Worm (Caenorhabditis elegans) whole organism, late embryonic: Measurements from ENCODE around the gene mau-8.

ENCODE experiments used
- C38D4.7 ChIP-seq: fragments of 200-800 bp; sonication (Bioruptor generic); optimal IDR thresholded peaks from 2 replicates; lab custom pipeline; 2018; ENCODE audit warnings: mild to moderate bottlenecking, missing genetic modification characterization, moderate library complexity, missing compliant biosample characterization
- F13H6.1 ChIP-seq: sonication (generic microtip); optimal IDR thresholded peaks from 2 replicates; lab custom pipeline; 2016; ENCODE audit warnings: missing genetic modification characterization, missing compliant biosample characterization
- K02D7.2 ChIP-seq: sonication (generic microtip); optimal IDR thresholded peaks from 2 replicates; lab custom pipeline; 2017; ENCODE audit warnings: mild to moderate bottlenecking, missing genetic modification characterization, missing compliant biosample characterization
- K09A11.1 ChIP-seq: sonication (generic microtip); optimal IDR thresholded peaks from 2 replicates; lab custom pipeline; 2017; ENCODE audit warnings: antibody characterized with exemption, mild to moderate bottlenecking, missing genetic modification characterization, missing compliant biosample characterization; ENCODE audit not compliant: insufficient read depth
- Y22D7AL.16 ChIP-seq: sonication (generic microtip); optimal IDR thresholded peaks from 2 replicates; lab custom pipeline; 2016; ENCODE audit warnings: missing genetic modification characterization, missing compliant biosample characterization
- ahr-1 ChIP-seq: sonication (generic microtip); optimal IDR thresholded peaks from 2 replicates; lab custom pipeline; 2016; ENCODE audit warnings: missing genetic modification characterization, missing compliant biosample characterization
- ama-1 ChIP-seq: fragments of 150-350 bp; optimal IDR thresholded peaks from 2 replicates; lab custom pipeline; 2014
- ceh-18 ChIP-seq: sonication (generic microtip); optimal IDR thresholded peaks from 2 replicates; lab custom pipeline; 2016; ENCODE audit warnings: missing genetic modification characterization, missing compliant biosample characterization
- ceh-2 ChIP-seq: sonication (generic microtip); optimal IDR thresholded peaks from 2 replicates; lab custom pipeline; 2016; ENCODE audit warnings: missing genotype, missing genetic modification characterization, missing compliant biosample characterization
- ceh-22 ChIP-seq: sonication (generic microtip); optimal IDR thresholded peaks from 2 replicates; lab custom pipeline; 2017; ENCODE audit warnings: missing biosample characterization, missing genetic modification characterization
- ceh-24 ChIP-seq: sonication (generic microtip); optimal IDR thresholded peaks from 2 replicates; lab custom pipeline; 2016; ENCODE audit warnings: mild to moderate bottlenecking, missing genetic modification characterization, missing compliant biosample characterization
- ceh-30 ChIP-seq: fragments of 150-350 bp; optimal IDR thresholded peaks from 2 replicates; lab custom pipeline; 2014; ENCODE audit warnings: missing biosample characterization, missing genetic modification characterization
- ceh-31 ChIP-seq: sonication (generic microtip); optimal IDR thresholded peaks from 2 replicates; lab custom pipeline; 2016; ENCODE audit warnings: missing genetic modification characterization, missing compliant biosample characterization
- ceh-34 ChIP-seq: sonication (generic microtip); optimal IDR thresholded peaks from 2 replicates; lab custom pipeline; 2016; ENCODE audit warnings: mild to moderate bottlenecking, missing genetic modification characterization, missing compliant biosample characterization
- ceh-48 ChIP-seq: sonication (generic microtip); optimal IDR thresholded peaks from 2 replicates; lab custom pipeline; 2016; ENCODE audit warnings: missing genetic modification characterization, inconsistent platforms, missing compliant biosample characterization
- ceh-6 ChIP-seq: fragments of 200-800 bp; sonication (Bioruptor generic); optimal IDR thresholded peaks from 2 replicates; lab custom pipeline; 2018; ENCODE audit warnings: mild to moderate bottlenecking, missing genetic modification characterization, missing compliant biosample characterization
- dve-1 ChIP-seq: sonication (generic microtip); optimal IDR thresholded peaks from 2 replicates; lab custom pipeline; 2017; ENCODE audit warnings: antibody characterized with exemption, mild to moderate bottlenecking, missing genetic modification characterization, missing compliant biosample characterization
- elt-2 ChIP-seq: sonication (generic microtip); optimal IDR thresholded peaks from 2 replicates; lab custom pipeline; 2016; ENCODE audit warnings: missing genetic modification reagents, missing genetic modification characterization, missing compliant biosample characterization
- elt-4 ChIP-seq: sonication (generic microtip); optimal IDR thresholded peaks from 2 replicates; lab custom pipeline; 2016; ENCODE audit warnings: missing genetic modification characterization, missing compliant biosample characterization
- ets-4 ChIP-seq: sonication (generic microtip); optimal IDR thresholded peaks from 2 replicates; lab custom pipeline; 2016; ENCODE audit warnings: missing genetic modification characterization, missing compliant biosample characterization
- fax-1 ChIP-seq: sonication (generic microtip); optimal IDR thresholded peaks from 2 replicates; lab custom pipeline; 2016; ENCODE audit warnings: missing genotype, missing genetic modification characterization, missing compliant biosample characterization
- fkh-6 ChIP-seq: sonication (generic microtip); optimal IDR thresholded peaks from 2 replicates; lab custom pipeline; 2016; ENCODE audit warnings: missing genetic modification characterization, missing compliant biosample characterization
- gmeb-2 ChIP-seq: sonication (generic microtip); optimal IDR thresholded peaks from 2 replicates; lab custom pipeline; 2016; ENCODE audit warnings: missing genetic modification characterization, inconsistent platforms, missing compliant biosample characterization
- hlh-15 ChIP-seq: sonication (generic microtip); optimal IDR thresholded peaks from 2 replicates; lab custom pipeline; 2016; ENCODE audit warnings: missing genetic modification characterization, missing compliant biosample characterization
- hlh-8 ChIP-seq: sonication (generic microtip); optimal IDR thresholded peaks from 2 replicates; lab custom pipeline; 2016; ENCODE audit warnings: missing genotype, missing genetic modification characterization, missing compliant biosample characterization
- lim-6 ChIP-seq: sonication (generic microtip); optimal IDR thresholded peaks from 2 replicates; lab custom pipeline; 2016; ENCODE audit warnings: missing genetic modification characterization, missing compliant biosample characterization
- lin-11 ChIP-seq: fragments of 200-800 bp; sonication (Bioruptor generic); optimal IDR thresholded peaks from 2 replicates; lab custom pipeline; 2018; ENCODE audit warnings: mild to moderate bottlenecking, missing genetic modification characterization, missing compliant biosample characterization
- madf-2 ChIP-seq: sonication (generic microtip); optimal IDR thresholded peaks from 2 replicates; lab custom pipeline; 2017; ENCODE audit warnings: missing genetic modification characterization, missing compliant biosample characterization
- mec-3 ChIP-seq: sonication (generic microtip); optimal IDR thresholded peaks from 2 replicates; lab custom pipeline; 2016; ENCODE audit warnings: borderline replicate concordance, missing genetic modification characterization, missing compliant biosample characterization
- nfya-1 ChIP-seq: sonication (generic microtip); optimal IDR thresholded peaks from 2 replicates; lab custom pipeline; 2017; ENCODE audit warnings: missing genetic modification characterization, mild to moderate bottlenecking, missing compliant biosample characterization, antibody characterized with exemption, moderate library complexity
- nhr-11 ChIP-seq: fragments of 150-350 bp; optimal IDR thresholded peaks from 2 replicates; lab custom pipeline; 2014; ENCODE audit warnings: missing biosample characterization, missing genetic modification characterization
- npax-4 ChIP-seq: sonication (generic microtip); optimal IDR thresholded peaks from 2 replicates; lab custom pipeline; 2016; ENCODE audit warnings: missing genetic modification characterization, missing compliant biosample characterization
- odd-2 ChIP-seq: sonication (generic microtip); optimal IDR thresholded peaks from 2 replicates; lab custom pipeline; 2017; ENCODE audit warnings: antibody characterized with exemption, mild to moderate bottlenecking, missing genetic modification characterization, missing compliant biosample characterization
- pag-3 ChIP-seq: sonication (generic microtip); optimal IDR thresholded peaks from 2 replicates; lab custom pipeline; 2016; ENCODE audit warnings: missing compliant biosample characterization, missing genetic modification characterization, borderline replicate concordance
- pat-9 ChIP-seq: fragments of 200-800 bp; sonication (Bioruptor generic); optimal IDR thresholded peaks from 2 replicates; lab custom pipeline; 2018; ENCODE audit warnings: mild to moderate bottlenecking, missing genetic modification characterization, moderate library complexity, missing compliant biosample characterization
- pax-1 ChIP-seq: fragments of 150-350 bp; optimal IDR thresholded peaks from 2 replicates; lab custom pipeline; 2014; ENCODE audit warnings: missing biosample characterization, missing genetic modification characterization
- pha-2 ChIP-seq: sonication (generic microtip); optimal IDR thresholded peaks from 2 replicates; lab custom pipeline; 2017; ENCODE audit warnings: mild to moderate bottlenecking, missing genetic modification characterization, missing compliant biosample characterization
- pha-4 ChIP-seq: fragments of 150-350 bp; optimal IDR thresholded peaks from 2 replicates; lab custom pipeline; 2018; ENCODE audit warnings: missing biosample characterization, missing genetic modification reagents, missing genetic modification characterization
- pqm-1 ChIP-seq: sonication (generic microtip); optimal IDR thresholded peaks from 2 replicates; lab custom pipeline; 2016; ENCODE audit warnings: missing genetic modification characterization, missing compliant biosample characterization
- sox-4 ChIP-seq: sonication (generic microtip); optimal IDR thresholded peaks from 2 replicates; lab custom pipeline; 2017; ENCODE audit warnings: mild to moderate bottlenecking, missing genetic modification characterization, inconsistent platforms, missing compliant biosample characterization
- syd-9 ChIP-seq: sonication (generic microtip); optimal IDR thresholded peaks from 2 replicates; lab custom pipeline; 2016; ENCODE audit warnings: mild to moderate bottlenecking, missing genetic modification characterization, moderate library complexity, missing compliant biosample characterization
- tbx-2 ChIP-seq: sonication (generic microtip); optimal IDR thresholded peaks from 2 replicates; lab custom pipeline; 2016; ENCODE audit warnings: missing genetic modification characterization, missing compliant biosample characterization
- ttx-3 ChIP-seq: sonication (generic microtip); optimal IDR thresholded peaks from 2 replicates; lab custom pipeline; 2016; ENCODE audit warnings: missing genetic modification reagents, missing genetic modification characterization, missing compliant biosample characterization
- unc-3 ChIP-seq, 2 experiments: fragments of 200-800 bp in 1 of 2; sonication (Bioruptor generic) in 1 of 2; sonication (generic microtip) in 1 of 2; conservative IDR thresholded peaks in 1 of 2; optimal IDR thresholded peaks in 1 of 2; 2 replicates each; pipeline versions ENCODE4 v1.3.6 to Lab custom; 2016 to 2022; ENCODE audit warnings: missing compliant biosample characterization in 2 of 2, missing genetic modification characterization in 2 of 2, missing genetic modification reagents in 1 of 2
- unc-42 ChIP-seq: sonication (generic microtip); optimal IDR thresholded peaks from 2 replicates; lab custom pipeline; 2016; ENCODE audit warnings: missing genotype, missing genetic modification characterization, missing compliant biosample characterization
- unc-55 ChIP-seq: sonication (generic microtip); optimal IDR thresholded peaks from 2 replicates; lab custom pipeline; 2017; ENCODE audit warnings: missing biosample characterization, missing genetic modification reagents, missing genetic modification characterization
- ztf-16 ChIP-seq: sonication (generic microtip); optimal IDR thresholded peaks from 2 replicates; lab custom pipeline; 2017; ENCODE audit warnings: missing genetic modification characterization, missing compliant biosample characterization

mau-8 gene

ce11 chrIV:13381823-13382222 lies 4.0 kb downstream of the mau-8 start, which contains the start of gene emc-3:
emc-3 (minus strand) TSS chrIV:13381923.
- TF ChIP-seq sox-4 (tag; lab: Kevin White, UChicago) (no peak), hlh-15 (tag; lab: Kevin White, UChicago) (no peak)
- TF ChIP-seq, all 69 proteins: peak for 0

- TF ChIP-seq unc-42 (tag; lab: Kevin White, UChicago) (peak; percentile 71), ceh-31 (peak; percentile 28), ceh-48 (peak; percentile 72), ahr-1 (tag; lab: Kevin White, UChicago) (no peak)
These were observed 6.1 kb downstream of the mau-8 start, which contains the start of gene rab-19 for ce11 chrIV:13383763-13384436. rab-19 (minus strand) TSS chrIV:13384386.

- peak; percentile 60 for TF ChIP-seq hlh-8
- peak; percentile 64 for TF ChIP-seq dve-1 (tag; lab: Kevin White, UChicago)
- peak; percentile 63 for TF ChIP-seq ttx-3
- TF ChIP-seq Y22D7AL.16 (tag; lab: Kevin White, UChicago) = no peak
- no peak for TF ChIP-seq ceh-22 (tag; lab: Kevin White, UChicago)
- TF ChIP-seq pat-9 (tag; lab: Kevin White, UChicago) = peak; percentile 67
- TF ChIP-seq ceh-6 (GFP tag; lab: Kevin White, UChicago) = peak; percentile 58
- TF ChIP-seq tbx-2 (tag; lab: Kevin White, UChicago) = peak; percentile 67
- TF ChIP-seq lin-11 (tag; lab: Kevin White, UChicago) = peak; percentile 33
- TF ChIP-seq ahr-1 (tag; lab: Kevin White, UChicago) = peak; percentile 36
- TF ChIP-seq npax-4 (tag; lab: Kevin White, UChicago) = peak; percentile 35
- TF ChIP-seq ceh-2 (tag; lab: Kevin White, UChicago) = peak; percentile 39
- TF ChIP-seq pha-4 (tag; lab: Kevin White, UChicago) = no peak
- TF ChIP-seq odd-2 (tag; lab: Kevin White, UChicago) = peak; percentile 25
- no peak for TF ChIP-seq mec-3 (tag; lab: Kevin White, UChicago)
- TF ChIP-seq ztf-16 (tag; lab: Kevin White, UChicago) = peak; percentile 61
- peak; percentile 80 for TF ChIP-seq elt-2 (tag; lab: Kevin White, UChicago)
- TF ChIP-seq lim-6 (tag; lab: Kevin White, UChicago) = no peak
- TF ChIP-seq unc-55 = peak; percentile 4
- TF ChIP-seq ceh-30 = no peak
- peak; percentile 84 for TF ChIP-seq nfya-1
- peak; percentile 67 for TF ChIP-seq ceh-34 (tag; lab: Kevin White, UChicago)
- peak; percentile 46 for TF ChIP-seq ceh-18 (tag; lab: Kevin White, UChicago)
- peak; percentile 24 for TF ChIP-seq pax-1 (tag; lab: Kevin White, UChicago)
- TF ChIP-seq C38D4.7 = peak; percentile 57
- TF ChIP-seq unc-3 (GFP tag; conservative IDR thresholded peaks at IDR 0.05; lab: Robert Waterston, UW) = peak; percentile 70; the same call in 1 of the 2 replicates
- TF ChIP-seq unc-3 (tag; optimal IDR thresholded peaks at IDR 0.05; lab: Kevin White, UChicago) = peak; percentile 68
- TF ChIP-seq nhr-11 (tag; lab: Kevin White, UChicago) = no peak
- peak; percentile 89 for TF ChIP-seq unc-42 (tag; lab: Kevin White, UChicago)
- peak; percentile 49 for TF ChIP-seq gmeb-2
- TF ChIP-seq fkh-6 (tag; lab: Kevin White, UChicago) = peak; percentile 29
- TF ChIP-seq pqm-1 (tag; lab: Kevin White, UChicago) = no peak
- no peak for TF ChIP-seq pag-3 (tag; lab: Kevin White, UChicago)
- TF ChIP-seq elt-4 (tag; lab: Kevin White, UChicago) = no peak
- peak; percentile 77 for TF ChIP-seq K09A11.1 (tag; lab: Kevin White, UChicago)
- peak; percentile 52 for TF ChIP-seq K02D7.2 (tag; lab: Kevin White, UChicago)
- TF ChIP-seq pha-2 (tag; lab: Kevin White, UChicago) = peak; percentile 54
- TF ChIP-seq fax-1 (tag; lab: Kevin White, UChicago) = peak; percentile 91
- peak; percentile 47 for TF ChIP-seq syd-9 (tag; lab: Kevin White, UChicago)
- TF ChIP-seq ama-1 (lab: Kevin White, UChicago) = no peak
- peak; percentile 28 for TF ChIP-seq F13H6.1 (tag; lab: Kevin White, UChicago)
- peak; percentile 40 for TF ChIP-seq madf-2 (tag; lab: Kevin White, UChicago)
- TF ChIP-seq ets-4 (tag; lab: Kevin White, UChicago) = no peak
- TF ChIP-seq ceh-24 (tag; lab: Kevin White, UChicago) = peak; percentile 14
These were observed 8.2 kb downstream of the mau-8 start, which contains the start of the genes Y62E10A.20, Y62E10A.23 and mdt-9 for ce11 chrIV:13386043-13386442. Y62E10A.20 (minus strand) TSS chrIV:13386091. Y62E10A.23 (plus strand) TSS chrIV:13386324. mdt-9 (plus strand) TSS chrIV:13386380.
